Fruit fly (Drosophila melanogaster) whole organism, prepupa: ENCODE results near the gene CG3348.

ENCODE experiments used
- CG10631 ChIP-seq: fragments of 200-800 bp; sonication (Bioruptor generic); optimal IDR thresholded peaks from 2 replicates; lab custom pipeline; 2016; ENCODE audit warnings: missing biosample characterization, missing genetic modification characterization
- CG10669 ChIP-seq: fragments of 200-800 bp; sonication (Bioruptor generic); optimal IDR thresholded peaks from 3 replicates; lab custom pipeline; 2018; ENCODE audit warnings: missing biosample characterization, mild to moderate bottlenecking, missing genetic modification characterization, moderate library complexity
- CG11294 ChIP-seq: fragments of 200-800 bp; sonication (Bioruptor generic); IDR thresholded peaks from 2 replicates; pipeline ENCODE4 v1.3.6; 2022; ENCODE audit warnings: missing biosample characterization, missing genetic modification characterization
- CG11762 ChIP-seq: fragments of 200-800 bp; sonication (Bioruptor generic); optimal IDR thresholded peaks from 3 replicates; lab custom pipeline; 2016; ENCODE audit warnings: missing biosample characterization, missing genetic modification characterization; ENCODE audit not compliant: insufficient read depth
- CG11902 ChIP-seq: fragments of 200-800 bp; sonication (Bioruptor generic); optimal IDR thresholded peaks from 3 replicates; lab custom pipeline; 2016; ENCODE audit warnings: missing biosample characterization, missing genetic modification characterization
- CG15336 ChIP-seq: fragments of 200-800 bp; sonication (Bioruptor generic); IDR thresholded peaks from 2 replicates; pipeline ENCODE4 v1.3.6; 2022; ENCODE audit warnings: missing biosample characterization, missing genetic modification characterization
- CG1621 ChIP-seq: fragments of 200-800 bp; sonication (Bioruptor generic); optimal IDR thresholded peaks from 3 replicates; lab custom pipeline; 2018; ENCODE audit warnings: missing biosample characterization, mild to moderate bottlenecking, missing genetic modification characterization
- CG16779 ChIP-seq: fragments of 200-800 bp; sonication (Bioruptor generic); optimal IDR thresholded peaks from 3 replicates; lab custom pipeline; 2017; ENCODE audit warnings: missing biosample characterization, mild to moderate bottlenecking, missing genetic modification characterization
- CG3032 ChIP-seq: fragments of 200-800 bp; optimal IDR thresholded peaks from 2 replicates; lab custom pipeline; 2019; ENCODE audit warnings: missing biosample characterization, mild to moderate bottlenecking, missing genetic modification characterization, moderate library complexity
- CG31627 ChIP-seq: fragments of 200-800 bp; sonication (Bioruptor generic); optimal IDR thresholded peaks from 3 replicates; lab custom pipeline; 2016; ENCODE audit warnings: missing biosample characterization, missing genetic modification characterization
- CG34406 ChIP-seq: fragments of 200-800 bp; sonication (Bioruptor generic); optimal IDR thresholded peaks from 3 replicates; lab custom pipeline; 2016; ENCODE audit warnings: missing biosample characterization, missing genetic modification characterization
- CG3919 ChIP-seq: fragments of 200-800 bp; sonication (Bioruptor generic); optimal IDR thresholded peaks from 3 replicates; lab custom pipeline; 2016; ENCODE audit warnings: missing biosample characterization, missing genetic modification characterization
- CG4318 ChIP-seq: fragments of 200-800 bp; sonication (Bioruptor generic); optimal IDR thresholded peaks from 3 replicates; lab custom pipeline; 2017; ENCODE audit warnings: missing biosample characterization, mild to moderate bottlenecking, missing genetic modification characterization
- CG6163 ChIP-seq: fragments of 200-800 bp; sonication (Bioruptor generic); IDR thresholded peaks from 3 replicates; pipeline ENCODE4 v1.3.6; 2022; ENCODE audit warnings: missing biosample characterization, missing genetic modification characterization
- CG6276 ChIP-seq: fragments of 200-800 bp; sonication (Bioruptor generic); optimal IDR thresholded peaks from 2 replicates; lab custom pipeline; 2017; ENCODE audit warnings: missing biosample characterization, mild to moderate bottlenecking, missing genetic modification characterization
- CG6792 ChIP-seq: fragments of 200-800 bp; sonication (Bioruptor generic); optimal IDR thresholded peaks from 3 replicates; lab custom pipeline; 2016; ENCODE audit warnings: missing biosample characterization, missing genetic modification characterization
- CG6808 ChIP-seq: fragments of 200-800 bp; sonication (Bioruptor generic); optimal IDR thresholded peaks from 3 replicates; lab custom pipeline; 2017; ENCODE audit warnings: missing biosample characterization, missing genetic modification characterization, mild to moderate bottlenecking, moderate library complexity, missing genetic modification reagents
- CG6854 ChIP-seq: fragments of 200-800 bp; sonication (Bioruptor generic); optimal IDR thresholded peaks from 2 replicates; lab custom pipeline; 2017; ENCODE audit warnings: missing biosample characterization, mild to moderate bottlenecking, missing genetic modification characterization
- CG8119 ChIP-seq: fragments of 200-800 bp; sonication (Bioruptor generic); IDR thresholded peaks from 3 replicates; pipeline ENCODE4 v1.3.6; 2022; ENCODE audit warnings: missing biosample characterization, missing genetic modification characterization
- CG8319 ChIP-seq: fragments of 200-800 bp; sonication (Bioruptor generic); optimal IDR thresholded peaks from 3 replicates; lab custom pipeline; 2016; ENCODE audit warnings: missing biosample characterization, missing genetic modification characterization
- CG8632 ChIP-seq: fragments of 200-800 bp; sonication (Bioruptor generic); optimal IDR thresholded peaks from 3 replicates; lab custom pipeline; 2016; ENCODE audit warnings: missing biosample characterization, missing genetic modification characterization
- CG9139 ChIP-seq: fragments of 200-800 bp; sonication (Bioruptor generic); optimal IDR thresholded peaks from 3 replicates; lab custom pipeline; 2017; ENCODE audit warnings: missing biosample characterization, mild to moderate bottlenecking, missing genetic modification characterization
- Eip75B ChIP-seq: fragments of 200-800 bp; sonication (Bioruptor generic); optimal IDR thresholded peaks from 3 replicates; lab custom pipeline; 2016; ENCODE audit warnings: missing biosample characterization, missing genetic modification characterization
- Eip78C ChIP-seq: fragments of 200-800 bp; sonication (Bioruptor generic); peaks from one replicate; lab custom pipeline; 2016; ENCODE audit warnings: missing biosample characterization, missing genetic modification characterization
- Ets96B ChIP-seq: fragments of 200-800 bp; optimal IDR thresholded peaks from 2 replicates; lab custom pipeline; 2019; ENCODE audit warnings: missing biosample characterization, mild to moderate bottlenecking, missing genetic modification characterization, moderate library complexity
- Gug ChIP-seq: fragments of 200-800 bp; sonication (Bioruptor generic); IDR thresholded peaks from 2 replicates; pipeline ENCODE4 v1.3.6; 2022; ENCODE audit warnings: missing biosample characterization, missing genetic modification characterization
- Hr39 ChIP-seq: fragments of 200-800 bp; sonication (Bioruptor generic); optimal IDR thresholded peaks from 2 replicates; lab custom pipeline; 2016; ENCODE audit warnings: missing biosample characterization, missing genetic modification characterization
- Hr4 ChIP-seq: fragments of 200-800 bp; sonication (Bioruptor generic); optimal IDR thresholded peaks from 3 replicates; lab custom pipeline; 2016; ENCODE audit warnings: missing biosample characterization, missing genetic modification characterization
- Lpt ChIP-seq: fragments of 200-800 bp; sonication (Bioruptor generic); optimal IDR thresholded peaks from 3 replicates; lab custom pipeline; 2016; ENCODE audit warnings: missing biosample characterization, missing genetic modification characterization
- Met ChIP-seq: fragments of 200-800 bp; sonication (Bioruptor generic); optimal IDR thresholded peaks from 3 replicates; lab custom pipeline; 2016; ENCODE audit warnings: missing biosample characterization, missing genetic modification characterization
- OdsH ChIP-seq: fragments of 200-800 bp; sonication (Bioruptor generic); optimal IDR thresholded peaks from 3 replicates; lab custom pipeline; 2016; ENCODE audit warnings: missing biosample characterization, missing genetic modification characterization
- Sox102F ChIP-seq: fragments of 200-800 bp; sonication (Bioruptor generic); optimal IDR thresholded peaks from 2 replicates; lab custom pipeline; 2016; ENCODE audit warnings: missing biosample characterization, mild to moderate bottlenecking, missing genetic modification characterization
- Sox14 ChIP-seq: fragments of 200-800 bp; sonication (Bioruptor generic); optimal IDR thresholded peaks from 3 replicates; lab custom pipeline; 2016; ENCODE audit warnings: missing biosample characterization, missing genetic modification characterization
- acj6 ChIP-seq: fragments of 200-800 bp; sonication (Bioruptor generic); optimal IDR thresholded peaks from 3 replicates; lab custom pipeline; 2016; ENCODE audit warnings: missing biosample characterization, missing genetic modification characterization
- cyc ChIP-seq: fragments of 200-800 bp; sonication (Bioruptor generic); optimal IDR thresholded peaks from 3 replicates; lab custom pipeline; 2016; ENCODE audit warnings: missing biosample characterization, missing genetic modification characterization
- dac ChIP-seq: fragments of 200-800 bp; sonication (Bioruptor generic); optimal IDR thresholded peaks from 2 replicates; lab custom pipeline; 2017; ENCODE audit warnings: missing biosample characterization, mild to moderate bottlenecking, missing genetic modification characterization
- dsx ChIP-seq: fragments of 200-800 bp; optimal IDR thresholded peaks from 3 replicates; lab custom pipeline; 2019; ENCODE audit warnings: missing biosample characterization, mild to moderate bottlenecking, missing genetic modification characterization, moderate library complexity; ENCODE audit not compliant: poor library complexity, severe bottlenecking
- eg ChIP-seq: fragments of 200-800 bp; sonication (Bioruptor generic); IDR thresholded peaks from 3 replicates; pipeline ENCODE4 v1.3.6; 2022; ENCODE audit warnings: missing biosample characterization, missing genetic modification characterization
- esn ChIP-seq: fragments of 200-800 bp; sonication (Bioruptor generic); optimal IDR thresholded peaks from 2 replicates; lab custom pipeline; 2016; ENCODE audit warnings: missing biosample characterization, mild to moderate bottlenecking, missing genetic modification characterization, moderate library complexity
- fd59A ChIP-seq: fragments of 200-800 bp; sonication (Bioruptor generic); optimal IDR thresholded peaks from 2 replicates; lab custom pipeline; 2017; ENCODE audit warnings: missing biosample characterization, mild to moderate bottlenecking, missing genetic modification characterization, missing genetic modification reagents
- fd85E ChIP-seq: fragments of 200-800 bp; sonication (Bioruptor generic); optimal IDR thresholded peaks from 3 replicates; lab custom pipeline; 2016; ENCODE audit warnings: missing biosample characterization, missing genetic modification characterization
- fkh ChIP-seq: fragments of 200-800 bp; sonication (Bioruptor generic); optimal IDR thresholded peaks from 3 replicates; lab custom pipeline; 2017; ENCODE audit warnings: missing biosample characterization, mild to moderate bottlenecking, missing genetic modification characterization, moderate library complexity
- lz ChIP-seq: fragments of 200-800 bp; sonication (Bioruptor generic); optimal IDR thresholded peaks from 3 replicates; lab custom pipeline; 2016; ENCODE audit warnings: missing biosample characterization, missing genetic modification characterization
- net ChIP-seq: fragments of 200-800 bp; sonication (Bioruptor generic); optimal IDR thresholded peaks from 3 replicates; lab custom pipeline; 2016; ENCODE audit warnings: missing biosample characterization, missing genetic modification characterization
- pdm3 ChIP-seq: fragments of 200-800 bp; sonication (Bioruptor generic); optimal IDR thresholded peaks from 3 replicates; lab custom pipeline; 2016; ENCODE audit warnings: missing biosample characterization, missing genetic modification characterization
- salr ChIP-seq, 2 experiments: fragments of 200-800 bp; sonication (Bioruptor generic); optimal IDR thresholded peaks; 3 replicates each; lab custom pipeline; 2016 to 2018; ENCODE audit warnings: missing biosample characterization in 2 of 2, missing genetic modification characterization in 2 of 2, mild to moderate bottlenecking in 1 of 2
- spab ChIP-seq: fragments of 200-800 bp; sonication (Bioruptor generic); optimal IDR thresholded peaks from 2 replicates; lab custom pipeline; 2017; ENCODE audit warnings: missing biosample characterization, mild to moderate bottlenecking, missing genetic modification characterization, missing genetic modification reagents
- svp ChIP-seq: fragments of 200-800 bp; sonication (Bioruptor generic); peaks from one replicate; lab custom pipeline; 2016; ENCODE audit warnings: missing biosample characterization, missing genetic modification characterization
- topi ChIP-seq: fragments of 200-800 bp; sonication (Bioruptor generic); optimal IDR thresholded peaks from 3 replicates; lab custom pipeline; 2016; ENCODE audit warnings: missing biosample characterization, missing genetic modification characterization
- vri ChIP-seq: fragments of 200-800 bp; sonication (Bioruptor generic); optimal IDR thresholded peaks from 3 replicates; lab custom pipeline; 2016; ENCODE audit warnings: missing biosample characterization, mild to moderate bottlenecking, missing genetic modification characterization

CG3348 gene

DNA sequence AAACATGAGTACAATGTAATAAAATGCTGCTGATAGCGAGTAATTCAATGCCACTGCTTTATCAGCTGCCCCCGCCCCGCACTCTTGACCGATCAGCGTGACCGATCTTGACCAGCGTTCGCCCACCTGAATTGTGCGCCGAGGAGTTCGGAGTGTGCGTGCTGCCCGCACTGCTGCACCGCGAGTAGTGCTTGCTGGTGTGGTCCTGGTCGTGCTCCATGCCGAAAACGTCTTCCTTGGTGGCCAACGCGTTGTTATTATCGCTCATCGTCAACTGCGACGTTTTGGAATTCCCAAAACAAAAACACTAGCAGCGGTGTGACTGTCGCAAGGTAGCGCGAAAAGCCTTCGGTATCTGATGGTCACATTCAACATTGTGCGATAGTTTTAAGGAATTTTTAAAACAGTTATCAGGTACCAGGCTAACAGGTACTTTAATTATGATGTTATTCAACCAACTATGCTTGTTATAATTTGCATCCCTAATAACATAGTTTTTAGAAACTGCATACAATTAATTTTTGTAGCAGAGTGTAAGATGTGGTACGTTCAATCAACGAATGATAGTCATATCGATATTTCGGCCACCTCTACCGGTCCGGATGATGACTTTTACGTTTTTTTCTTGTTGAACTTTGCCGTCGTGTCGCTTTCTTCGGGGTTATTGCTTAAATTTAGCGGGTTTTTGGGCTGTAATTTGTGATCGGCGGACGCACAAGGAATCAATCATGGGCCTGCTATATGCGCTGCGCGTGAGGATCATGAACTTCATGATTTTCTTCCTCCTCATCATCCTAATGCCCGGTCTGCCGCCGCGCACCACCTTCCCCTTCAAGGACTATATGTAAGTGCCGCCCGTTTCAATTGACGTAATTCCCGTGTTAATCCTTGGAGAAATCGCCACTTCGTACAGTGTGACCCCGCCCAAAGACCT is 3.5 kb downstream of the CG3348 start, which contains the start of the genes bigmax and Hmu:
Gene bigmax (minus strand): TSS at position 325 of the 934 bp plus-strand sequence.
Gene Hmu (plus strand): TSS at position 568 of the 934 bp plus-strand sequence.
- TF ChIP-seq salr (GFP tag; optimal IDR thresholded peaks at IDR 0.05; lab: Kevin White, UChicago) (peak in 1 of 2 experiments; percentile 25), esn (GFP tag; lab: Kevin White, UChicago) (peak; percentile 85), Lpt (GFP tag; lab: Kevin White, UChicago) (peak; percentile 65), lz (GFP tag; lab: Kevin White, UChicago) (peak; percentile 89), CG6163 (GFP tag; lab: Robert Waterston, UW) (peak; percentile 73), dac (GFP tag; lab: Kevin White, UChicago) (peak; percentile 49), CG8119 (GFP tag; lab: Robert Waterston, UW) (peak; percentile 62; the same call in 2 of the 3 replicates), svp (GFP tag; lab: Kevin White, UChicago) (peak; percentile 98), CG15336 (peak; percentile 40; the same call in 1 of the 2 replicates), CG4318 (GFP tag; lab: Kevin White, UChicago) (peak; percentile 54), fd59A (GFP tag; lab: Kevin White, UChicago) (peak; percentile 19), cyc (GFP tag; lab: Kevin White, UChicago) (peak; percentile 83), Sox102F (no peak), CG10631 (GFP tag; lab: Kevin White, UChicago) (peak; percentile 84), vri (peak; percentile 68), pdm3 (peak; percentile 76), Eip78C (peak; percentile 89), Gug (GFP tag; lab: Robert Waterston, UW) (peak; percentile 72), Hr39 (GFP tag; lab: Kevin White, UChicago) (peak; percentile 87), CG6792 (peak; percentile 55), CG3032 (tag; lab: Kevin White, UChicago) (peak; percentile 73), acj6 (peak; percentile 77), CG16779 (tag; lab: Kevin White, UChicago) (no peak), CG9139 (GFP tag; lab: Kevin White, UChicago) (no peak), CG6808 (GFP tag; lab: Kevin White, UChicago) (no peak), Hr4 (GFP tag; lab: Kevin White, UChicago) (peak; percentile 82), fd85E (no peak), CG8632 (GFP tag; lab: Kevin White, UChicago) (peak; percentile 58), net (GFP tag; lab: Kevin White, UChicago) (peak; percentile 30), topi (GFP tag; lab: Kevin White, UChicago) (peak; percentile 77), dsx (GFP tag; lab: Kevin White, UChicago) (peak; percentile 85), Met (GFP tag; lab: Kevin White, UChicago) (peak; percentile 72), Sox14 (GFP tag; lab: Kevin White, UChicago) (peak; percentile 88), CG10669 (GFP tag; lab: Kevin White, UChicago) (peak; percentile 52), CG11902 (GFP tag; lab: Kevin White, UChicago) (peak; percentile 71), CG6854 (GFP tag; lab: Kevin White, UChicago) (no peak), eg (GFP tag; lab: Robert Waterston, UW) (peak; percentile 85), CG11762 (peak; percentile 61), CG8319 (peak; percentile 62), fkh (GFP tag; lab: Kevin White, UChicago) (peak; percentile 31), Eip75B (peak; percentile 81), Ets96B (tag; lab: Kevin White, UChicago) (peak; percentile 58), CG1621 (tag; lab: Kevin White, UChicago) (peak; percentile 90), CG31627 (GFP tag; lab: Kevin White, UChicago) (peak; percentile 92), OdsH (peak; percentile 81), CG6276 (GFP tag; lab: Kevin White, UChicago) (no peak), CG11294 (GFP tag; lab: Robert Waterston, UW) (peak; percentile 41; the same call in 1 of the 2 replicates), CG34406 (GFP tag; lab: Kevin White, UChicago) (peak; percentile 71), CG3919 (peak; percentile 80), spab (GFP tag; lab: Kevin White, UChicago) (no peak)
